Worm (Caenorhabditis elegans): Measurements from ENCODE around the gene M117.6.

The M117.6 gene

DNA sequence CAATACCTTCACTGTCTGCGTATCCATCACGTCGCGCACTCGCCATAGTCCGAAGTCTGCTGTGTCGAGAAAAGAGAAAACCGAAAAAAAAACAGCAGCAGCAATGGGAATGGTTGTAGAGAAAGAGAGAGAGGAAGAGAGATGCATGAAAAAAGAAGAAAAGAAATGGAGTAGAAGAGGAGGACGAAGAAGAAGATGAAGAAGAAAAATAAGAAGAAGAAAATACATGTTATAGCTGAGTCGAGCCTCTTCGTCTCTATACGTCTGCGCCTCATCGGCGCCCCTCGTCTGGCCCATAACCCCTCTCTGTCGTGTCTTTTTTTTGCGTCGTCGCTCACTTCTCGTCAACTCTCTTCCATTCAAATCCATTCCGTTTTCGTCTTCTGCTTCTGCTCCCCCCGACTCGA, 18.2 kb downstream of the M117.6 start (continued):
- no peak for TF ChIP-seq ces-1 (GFP tag; optimal IDR thresholded peaks at IDR 0.05)
- no peak for TF ChIP-seq daf-19 (GFP tag; conservative IDR thresholded peaks at IDR 0.05)
- TF ChIP-seq skn-1 (tag; optimal IDR thresholded peaks at IDR 0.05): no peak
- TF ChIP-seq mxl-2 (GFP tag; conservative IDR thresholded peaks at IDR 0.05): no peak
- TF ChIP-seq zag-1 (tag; optimal IDR thresholded peaks at IDR 0.05): peak; percentile 58
- TF ChIP-seq nhr-48 (tag; optimal IDR thresholded peaks at IDR 0.05): peak; percentile 51
- peak; percentile 83 for TF ChIP-seq nhr-11 (tag; optimal IDR thresholded peaks at IDR 0.05)
- TF ChIP-seq F37D6.2 (tag; optimal IDR thresholded peaks at IDR 0.05): peak; percentile 69
- no peak for TF ChIP-seq D1046.2 (GFP tag; IDR thresholded peaks at IDR 0.05)
- no peak for TF ChIP-seq saeg-2 (GFP tag; IDR thresholded peaks at IDR 0.05)
- TF ChIP-seq nhr-77 (tag; optimal IDR thresholded peaks at IDR 0.05): peak; percentile 58
- TF ChIP-seq F26F4.8 (GFP tag; conservative IDR thresholded peaks at IDR 0.05): no peak
- TF ChIP-seq unc-62 (GFP tag; optimal IDR thresholded peaks at IDR 0.05 in 1 of 2): peak in 1 of 2 experiments; percentile 94
- no peak for TF ChIP-seq unc-62 (tag; optimal IDR thresholded peaks at IDR 0.05)
- TF ChIP-seq hmg-1.1 (GFP tag; IDR thresholded peaks at IDR 0.05): peak; percentile 81; the same call in 1 of the 2 replicates
- TF ChIP-seq gei-8 (GFP tag; optimal IDR thresholded peaks at IDR 0.05): no peak
- no peak for TF ChIP-seq Y48G9A.11 (GFP tag; IDR thresholded peaks at IDR 0.05)
- no peak for TF ChIP-seq fos-1 (tag; optimal IDR thresholded peaks at IDR 0.05)
- no peak for TF ChIP-seq ztf-7 (tag; optimal IDR thresholded peaks at IDR 0.05)
- no peak for TF ChIP-seq mdt-29 (GFP tag; IDR thresholded peaks at IDR 0.05)
- TF ChIP-seq ceh-28 (tag; optimal IDR thresholded peaks at IDR 0.05): no peak
- no peak for TF ChIP-seq nhr-111 (GFP tag; optimal IDR thresholded peaks at IDR 0.05)
- no peak for TF ChIP-seq zip-11 (GFP tag; IDR thresholded peaks at IDR 0.05)
- no peak for TF ChIP-seq lir-3 (tag; optimal IDR thresholded peaks at IDR 0.05)
- peak; percentile 73; the same call in 1 of the 2 replicates for TF ChIP-seq ceh-20 (GFP tag; IDR thresholded peaks at IDR 0.05)
- peak; percentile 75; the same call in 1 of the 2 replicates for TF ChIP-seq egl-43 (GFP tag; IDR thresholded peaks at IDR 0.05)
- TF ChIP-seq ama-1 (optimal IDR thresholded peaks at IDR 0.05): no peak
- no peak for TF ChIP-seq lin-29 (GFP tag; IDR thresholded peaks at IDR 0.05)
- no peak for TF ChIP-seq daf-8 (GFP tag; IDR thresholded peaks at IDR 0.05)
- TF ChIP-seq snpc-4 (tag; optimal IDR thresholded peaks at IDR 0.05): no peak
- TF ChIP-seq nhr-25 (tag; optimal IDR thresholded peaks at IDR 0.05; ENCODE audit: borderline replicate concordance, insufficient read depth): peak; percentile 2
- TF ChIP-seq dmd-9 (GFP tag; IDR thresholded peaks at IDR 0.05): no peak
- TF ChIP-seq rbr-2 (tag; optimal IDR thresholded peaks at IDR 0.05): peak; percentile 81
- peak; percentile 52 to 85 for TF ChIP-seq lsy-2 (tag; optimal IDR thresholded peaks at IDR 0.05)
- no peak for TF ChIP-seq jun-1 (tag; optimal IDR thresholded peaks at IDR 0.05)
- peak; percentile 21 for TF ChIP-seq T20F7.1 (GFP tag; optimal IDR thresholded peaks at IDR 0.05)
- TF ChIP-seq nhr-41 (GFP tag; IDR thresholded peaks at IDR 0.05): no peak
- no peak for TF ChIP-seq ZK546.5 (tag; optimal IDR thresholded peaks at IDR 0.05)
- TF ChIP-seq lin-15B (tag; optimal IDR thresholded peaks at IDR 0.05): no peak
- no peak for TF ChIP-seq mes-2 (tag; optimal IDR thresholded peaks at IDR 0.05; ENCODE audit: poor library complexity, severe bottlenecking)
- TF ChIP-seq mdl-1 (tag; optimal IDR thresholded peaks at IDR 0.05): peak; percentile 57 to 82
- no peak for TF ChIP-seq dmd-8 (GFP tag; IDR thresholded peaks at IDR 0.05)
- TF ChIP-seq daf-12 (tag; optimal IDR thresholded peaks at IDR 0.05): no peak
- TF ChIP-seq mep-1 (tag; optimal IDR thresholded peaks at IDR 0.05): peak; percentile 87
- TF ChIP-seq daf-16 (GFP tag; optimal IDR thresholded peaks at IDR 0.05): peak in 1 of 2 experiments; percentile 10
- peak; percentile 35 for TF ChIP-seq daf-16 (tag; optimal IDR thresholded peaks at IDR 0.05)
- TF ChIP-seq aha-1 (tag): peak; percentile 99
- TF ChIP-seq unc-130 (GFP tag; optimal IDR thresholded peaks at IDR 0.05): no peak
- no peak for TF ChIP-seq spr-3 (GFP tag; optimal IDR thresholded peaks at IDR 0.05)
- TF ChIP-seq fkh-10 (GFP tag; optimal IDR thresholded peaks at IDR 0.05): peak; percentile 90
- no peak for TF ChIP-seq ceh-82 (tag; optimal IDR thresholded peaks at IDR 0.05)
- no peak for TF ChIP-seq nhr-76 (tag; optimal IDR thresholded peaks at IDR 0.05)
- no peak for TF ChIP-seq unc-39 (tag; optimal IDR thresholded peaks at IDR 0.05)
- no peak for TF ChIP-seq madf-9 (GFP tag; conservative IDR thresholded peaks at IDR 0.05)
